Fruit fly (Drosophila melanogaster) ovary, adult (tissue): ENCODE results near the gene CG4080.

ENCODE experiments used
- CG17801 ChIP-seq: fragments of 200-800 bp; optimal IDR thresholded peaks from 2 replicates; lab custom pipeline; 2019; ENCODE audit warnings: missing biosample characterization, mild to moderate bottlenecking, missing genetic modification characterization, moderate library complexity; ENCODE audit not compliant: partially characterized antibody

Gene CG4080

dm6 chr3L:9381602-9382001 is 17.4 kb downstream of the CG4080 start, which contains the start of gene Hsp23:
Gene Hsp23 (plus strand): TSS chr3L:9381882.
- TF ChIP-seq CG17801 = no peak

dm6 chr3L:9380344-9380849 is 18.6 kb downstream of the CG4080 start:
- no peak for TF ChIP-seq CG17801

- no peak for TF ChIP-seq CG17801
Measured at dm6 chr3L:9379484-9380343, 19.3 kb downstream of the CG4080 start, which contains the start of gene Hsp67Ba. Gene Hsp67Ba (minus strand): TSS chr3L:9379534.

- TF ChIP-seq CG17801 = peak; percentile 90
Measured at dm6 chr3L:9377198-9378035, 21.6 kb downstream of the CG4080 start, which contains the start of gene Hsp26. Gene Hsp26 (minus strand): TSS chr3L:9377427.

dm6 chr3L:9376573-9376972 is 22.5 kb downstream of the CG4080 start:
- TF ChIP-seq CG17801 = no peak

- no peak for TF ChIP-seq CG17801
Measured at dm6 chr3L:9375130-9375529, 23.9 kb downstream of the CG4080 start, which contains the start of gene CG4461. Gene CG4461 (plus strand): TSS chr3L:9375430.

dm6 chr3L:9373374-9374004 is 25.5 kb downstream of the CG4080 start:
- TF ChIP-seq CG17801 = no peak

- no peak for TF ChIP-seq CG17801
Measured at dm6 chr3L:9372278-9372975, 26.6 kb downstream of the CG4080 start, which contains the start of the genes Hsp67Bc, CG4456 and Hsp22. Gene Hsp67Bc (minus strand): TSS chr3L:9372497. Gene CG4456 (plus strand): TSS chr3L:9372722. Gene Hsp22 (plus strand): TSS chr3L:9372931.

dm6 chr3L:9370907-9371365 is 28.1 kb downstream of the CG4080 start, which contains the start of gene Fdx1:
Gene Fdx1 (minus strand): TSS chr3L:9371238.
- TF ChIP-seq CG17801 = peak; percentile 64

- TF ChIP-seq CG17801 = no peak
Measured at dm6 chr3L:9368665-9369064, 30.4 kb downstream of the CG4080 start.

dm6 chr3L:9367431-9367867 is 31.6 kb downstream of the CG4080 start:
- peak; percentile 78 for TF ChIP-seq CG17801

dm6 chr3L:9366850-9367430 is 32.1 kb downstream of the CG4080 start, which contains the start of the genes Klp67A and CG4452:
Gene Klp67A (minus strand): TSS chr3L:9367046.
Gene CG4452 (plus strand): TSS chr3L:9367377.
- TF ChIP-seq CG17801 = no peak

- no peak for TF ChIP-seq CG17801
Measured at dm6 chr3L:9364131-9364530, 34.9 kb downstream of the CG4080 start, which contains the start of gene mRRF1. Gene mRRF1 (plus strand): TSS chr3L:9364350.

dm6 chr3L:9361894-9362293 is 37.1 kb downstream of the CG4080 start, which contains the start of gene CG34456:
Gene CG34456 (plus strand): TSS chr3L:9362108.
- TF ChIP-seq CG17801 = peak; percentile 62
